Fruit fly (Drosophila melanogaster) whole organism: Measurements from ENCODE around the gene CG42656.

Source experiments
- CG8478 ChIP-seq: fragments of >200 bp; optimal IDR thresholded peaks from 2 replicates; lab custom pipeline; 2018; ENCODE audit warnings: inconsistent platforms
- Dll ChIP-seq: fragments of >200 bp; optimal IDR thresholded peaks from 2 replicates; lab custom pipeline; 2017
- EcR ChIP-seq, 2 experiments: fragments of >200 bp; optimal IDR thresholded peaks; 2 replicates each; lab custom pipeline; 2017; ENCODE audit warnings: missing biosample characterization in 2 of 2, missing genetic modification characterization in 2 of 2, missing genetic modification reagents in 2 of 2
- pan ChIP-seq: fragments of >200 bp; optimal IDR thresholded peaks from 2 replicates; lab custom pipeline; 2017
- psq ChIP-seq: fragments of >200 bp; optimal IDR thresholded peaks from 2 replicates; lab custom pipeline; 2017
- usp ChIP-seq: fragments of >200 bp; optimal IDR thresholded peaks from 2 replicates; lab custom pipeline; 2017; ENCODE audit warnings: missing biosample characterization, missing genetic modification characterization, mixed read lengths

CG42656 gene

dm6 chr3R:7519356-7519755 lies 26.3 kb upstream of the CG42656 start, which contains the start of gene Ubc84D:
Gene Ubc84D, minus strand, starts transcription at chr3R:7519456.
- TF ChIP-seq Dll (lab: Kevin White, UChicago) (no peak), CG8478 (no peak), psq (no peak), EcR (GFP tag; optimal IDR thresholded peaks at IDR 0.05; lab: Kevin White, UChicago) (no peak), usp (no peak), pan (no peak)

dm6 chr3R:7515599-7516069 lies 22.6 kb upstream of the CG42656 start, which contains the start of gene alpha-Est8:
Gene alpha-Est8, minus strand, starts transcription at chr3R:7515670.
- no peak for TF ChIP-seq EcR (GFP tag; optimal IDR thresholded peaks at IDR 0.05; lab: Kevin White, UChicago)
- TF ChIP-seq psq, result no peak
- no peak for TF ChIP-seq CG8478
- no peak for TF ChIP-seq pan
- TF ChIP-seq Dll (lab: Kevin White, UChicago), result no peak
- TF ChIP-seq usp, result no peak

dm6 chr3R:7514232-7514863 lies 21.3 kb upstream of the CG42656 start:
- TF ChIP-seq CG8478, result no peak
- TF ChIP-seq pan, result no peak
- TF ChIP-seq usp, result no peak
- TF ChIP-seq Dll (lab: Kevin White, UChicago), result no peak
- TF ChIP-seq EcR (GFP tag; optimal IDR thresholded peaks at IDR 0.05; lab: Kevin White, UChicago), result no peak
- no peak for TF ChIP-seq psq

- TF ChIP-seq CG8478 (no peak), Dll (lab: Kevin White, UChicago) (no peak), psq (no peak), usp (no peak), pan (no peak), EcR (GFP tag; optimal IDR thresholded peaks at IDR 0.05; lab: Kevin White, UChicago) (no peak)
Measured at dm6 chr3R:7508198-7508837, 15.2 kb upstream of the CG42656 start.

dm6 chr3R:7506314-7506988 lies 13.4 kb upstream of the CG42656 start:
- TF ChIP-seq EcR (GFP tag; optimal IDR thresholded peaks at IDR 0.05; lab: Kevin White, UChicago), result no peak
- no peak for TF ChIP-seq CG8478
- no peak for TF ChIP-seq Dll (lab: Kevin White, UChicago)
- no peak for TF ChIP-seq pan
- TF ChIP-seq usp, result no peak
- TF ChIP-seq psq, result no peak

- TF ChIP-seq usp (no peak), pan (no peak), CG8478 (no peak)
Measured at dm6 chr3R:7504989-7505761, 12.1 kb upstream of the CG42656 start, which contains the start of gene alpha-Est9. Gene alpha-Est9, minus strand, starts transcription at chr3R:7505098.

- TF ChIP-seq EcR (GFP tag; optimal IDR thresholded peaks at IDR 0.05; lab: Kevin White, UChicago), result no peak
- no peak for TF ChIP-seq usp
- no peak for TF ChIP-seq pan
- TF ChIP-seq CG8478, result no peak
- no peak for TF ChIP-seq psq
- TF ChIP-seq Dll (lab: Kevin White, UChicago), result no peak
Measured at dm6 chr3R:7503216-7503615, 10.1 kb upstream of the CG42656 start.

dm6 chr3R:7502276-7502675 lies 9.2 kb upstream of the CG42656 start, which contains the start of gene Mics1:
Gene Mics1, minus strand, starts transcription at chr3R:7502376.
- TF ChIP-seq Dll (lab: Kevin White, UChicago) (no peak), pan (no peak), EcR (GFP tag; optimal IDR thresholded peaks at IDR 0.05; lab: Kevin White, UChicago) (no peak), psq (no peak), usp (no peak), CG8478 (no peak)

- TF ChIP-seq EcR (GFP tag; optimal IDR thresholded peaks at IDR 0.05; lab: Kevin White, UChicago) (no peak), psq (no peak), Dll (lab: Kevin White, UChicago) (no peak), pan (no peak), usp (no peak), CG8478 (no peak)
Measured at dm6 chr3R:7500513-7500912, 7.4 kb upstream of the CG42656 start.

dm6 chr3R:7499488-7499887 lies 6.4 kb upstream of the CG42656 start:
- no peak for TF ChIP-seq psq
- TF ChIP-seq Dll (lab: Kevin White, UChicago), result no peak
- TF ChIP-seq usp, result no peak
- no peak for TF ChIP-seq EcR (GFP tag; optimal IDR thresholded peaks at IDR 0.05; lab: Kevin White, UChicago)
- no peak for TF ChIP-seq CG8478
- no peak for TF ChIP-seq pan

dm6 chr3R:7497488-7497887 lies 4.4 kb upstream of the CG42656 start:
- TF ChIP-seq CG8478 (no peak), usp (no peak), EcR (GFP tag; optimal IDR thresholded peaks at IDR 0.05; lab: Kevin White, UChicago) (no peak), Dll (lab: Kevin White, UChicago) (no peak), psq (no peak), pan (no peak)

- no peak for TF ChIP-seq Dll (lab: Kevin White, UChicago)
- no peak for TF ChIP-seq psq
- no peak for TF ChIP-seq EcR (GFP tag; optimal IDR thresholded peaks at IDR 0.05; lab: Kevin White, UChicago)
- no peak for TF ChIP-seq pan
- TF ChIP-seq usp, result no peak
- no peak for TF ChIP-seq CG8478
Measured at dm6 chr3R:7493745-7494144, 674 bp upstream of the CG42656 start, which contains the start of gene alpha-Est10. Gene alpha-Est10, minus strand, starts transcription at chr3R:7493845.
